Worm (Caenorhabditis elegans) whole organism, young adult: ENCODE results near the gene rps-3.

Experiments used
- B0019.2 ChIP-seq: fragments of 200-800 bp; sonication (Bioruptor generic); conservative IDR thresholded peaks from 2 replicates; pipeline ENCODE4 v1.3.6; 2022; ENCODE audit warnings: missing genetic modification reagents, missing genetic modification characterization, missing compliant biosample characterization
- B0035.1 ChIP-seq: sonication (generic microtip); optimal IDR thresholded peaks from 2 replicates; lab custom pipeline; 2016; ENCODE audit warnings: missing genetic modification characterization, mild to moderate bottlenecking, missing compliant biosample characterization, missing genotype, missing genetic modification reagents
- B0261.1 ChIP-seq: sonication (generic microtip); optimal IDR thresholded peaks from 2 replicates; lab custom pipeline; 2016; ENCODE audit warnings: mild to moderate bottlenecking, missing genetic modification characterization, moderate library complexity, missing compliant biosample characterization
- F33H1.4 ChIP-seq: fragments of 200-800 bp; sonication (Bioruptor generic); IDR thresholded peaks from 2 replicates; pipeline ENCODE4 v1.3.6; 2022; ENCODE audit warnings: missing genetic modification reagents, missing genetic modification characterization, missing compliant biosample characterization
- F49E8.2 ChIP-seq: sonication (generic microtip); optimal IDR thresholded peaks from 3 replicates; lab custom pipeline; 2017; ENCODE audit warnings: missing genetic modification characterization, mild to moderate bottlenecking, missing compliant biosample characterization, antibody characterized with exemption, moderate library complexity; ENCODE audit not compliant: insufficient read depth
- F55B11.4 ChIP-seq: sonication (generic microtip); optimal IDR thresholded peaks from 2 replicates; lab custom pipeline; 2016; ENCODE audit warnings: missing compliant biosample characterization, missing genetic modification characterization, borderline replicate concordance; ENCODE audit not compliant: insufficient read depth
- F57A8.1 ChIP-seq: fragments of 200-800 bp; sonication (Bioruptor generic); optimal IDR thresholded peaks from 2 replicates; lab custom pipeline; 2018; ENCODE audit warnings: mild to moderate bottlenecking, missing genetic modification characterization, moderate library complexity, missing compliant biosample characterization
- T07F8.4 ChIP-seq: sonication (generic microtip); optimal IDR thresholded peaks from 2 replicates; lab custom pipeline; 2016; ENCODE audit warnings: mild to moderate bottlenecking, missing genetic modification characterization, moderate library complexity, missing compliant biosample characterization
- T26A5.8 ChIP-seq: sonication (generic microtip); optimal IDR thresholded peaks from 2 replicates; lab custom pipeline; 2016; ENCODE audit warnings: missing genetic modification characterization, missing compliant biosample characterization
- Y53F4B.3 ChIP-seq: fragments of 200-800 bp; sonication (Bioruptor generic); IDR thresholded peaks from 2 replicates; pipeline ENCODE4 v1.3.6; 2022; ENCODE audit warnings: missing genetic modification reagents, missing genetic modification characterization, missing compliant biosample characterization
- Y67H2A.10 ChIP-seq: fragments of 200-800 bp; sonication (Bioruptor generic); conservative IDR thresholded peaks from 2 replicates; pipeline ENCODE4 v1.3.6; 2022; ENCODE audit warnings: missing genetic modification reagents, missing genetic modification characterization, missing compliant biosample characterization
- ZK185.1 ChIP-seq: sonication (generic microtip); optimal IDR thresholded peaks from 2 replicates; lab custom pipeline; 2016; ENCODE audit warnings: mild to moderate bottlenecking, missing genetic modification characterization, missing compliant biosample characterization; ENCODE audit not compliant: poor library complexity, severe bottlenecking
- ama-1 ChIP-seq, 3 experiments: fragments of 150-350 bp in 1 of 3; sonication (generic microtip) in 2 of 3; optimal IDR thresholded peaks; 2 replicates each; lab custom pipeline; 2014 to 2018; ENCODE audit warnings: missing biosample characterization in 2 of 3, missing genetic modification characterization in 2 of 3, missing genetic modification reagents in 2 of 3
- aptf-2 ChIP-seq: fragments of 200-800 bp; sonication (Bioruptor generic); conservative IDR thresholded peaks from 2 replicates; pipeline ENCODE4 v1.3.6; 2022; ENCODE audit warnings: missing genetic modification reagents, missing genetic modification characterization, missing compliant biosample characterization
- attf-5 ChIP-seq: fragments of 200-800 bp; sonication (Bioruptor generic); optimal IDR thresholded peaks from 2 replicates; lab custom pipeline; 2018; ENCODE audit warnings: mild to moderate bottlenecking, missing genetic modification characterization, missing compliant biosample characterization
- ccch-3 ChIP-seq: fragments of 200-800 bp; sonication (Bioruptor generic); optimal IDR thresholded peaks from 2 replicates; lab custom pipeline; 2018; ENCODE audit warnings: mild to moderate bottlenecking, missing genetic modification characterization, missing compliant biosample characterization
- ceh-40 ChIP-seq: fragments of 200-800 bp; sonication (Bioruptor generic); IDR thresholded peaks from 2 replicates; pipeline ENCODE4 v1.3.6; 2022; ENCODE audit warnings: missing genetic modification characterization, missing compliant biosample characterization
- ceh-58 ChIP-seq: fragments of 200-800 bp; sonication (Bioruptor generic); IDR thresholded peaks from 2 replicates; pipeline ENCODE4 v1.3.6; 2022; ENCODE audit warnings: missing genetic modification characterization, missing compliant biosample characterization
- ceh-79 ChIP-seq: sonication (generic microtip); optimal IDR thresholded peaks from 2 replicates; lab custom pipeline; 2017; ENCODE audit warnings: mild to moderate bottlenecking, missing genetic modification characterization, missing compliant biosample characterization
- die-1 ChIP-seq: sonication (generic microtip); optimal IDR thresholded peaks from 2 replicates; lab custom pipeline; 2016; ENCODE audit warnings: missing genotype, mild to moderate bottlenecking, missing genetic modification characterization, missing compliant biosample characterization
- dox-1 ChIP-seq: fragments of 200-800 bp; sonication (Bioruptor generic); IDR thresholded peaks from 2 replicates; pipeline ENCODE4 v1.3.6; 2022; ENCODE audit warnings: missing genetic modification reagents, missing genetic modification characterization, missing compliant biosample characterization
- dpl-1 ChIP-seq: fragments of 150-350 bp; optimal IDR thresholded peaks from 2 replicates; lab custom pipeline; 2014; ENCODE audit warnings: missing biosample characterization, missing genetic modification reagents, missing genetic modification characterization
- egl-44 ChIP-seq: fragments of 200-800 bp; sonication (Bioruptor generic); IDR thresholded peaks from 2 replicates; pipeline ENCODE4 v1.3.6; 2022; ENCODE audit warnings: missing genetic modification reagents, missing genetic modification characterization, missing compliant biosample characterization
- egrh-3 ChIP-seq: fragments of 200-800 bp; sonication (Bioruptor generic); IDR thresholded peaks from 2 replicates; pipeline ENCODE4 v1.3.6; 2022; ENCODE audit warnings: missing genetic modification reagents, missing genetic modification characterization, missing compliant biosample characterization
- hmg-1.2 ChIP-seq: fragments of 200-800 bp; sonication (Bioruptor generic); IDR thresholded peaks from 2 replicates; pipeline ENCODE4 v1.3.6; 2022; ENCODE audit warnings: missing genetic modification reagents, missing genetic modification characterization, missing compliant biosample characterization
- lag-1 ChIP-seq: fragments of 200-800 bp; sonication (Bioruptor generic); IDR thresholded peaks from 2 replicates; pipeline ENCODE4 v1.3.6; 2022; ENCODE audit warnings: missing genetic modification reagents, missing genetic modification characterization, missing compliant biosample characterization
- lin-35 ChIP-seq, 3 experiments: fragments of 150-350 bp in 2 of 3; sonication (generic microtip) in 1 of 3; optimal IDR thresholded peaks; 2 replicates each; lab custom pipeline; 2014 to 2018; ENCODE audit warnings: missing biosample characterization in 3 of 3, missing genetic modification characterization in 3 of 3, missing genetic modification reagents in 3 of 3
- lin-40 ChIP-seq: sonication (generic microtip); optimal IDR thresholded peaks from 2 replicates; lab custom pipeline; 2016; ENCODE audit warnings: missing genetic modification characterization, mild to moderate bottlenecking, missing compliant biosample characterization, missing genotype, missing genetic modification reagents
- lin-54 ChIP-seq: fragments of 200-800 bp; sonication (Bioruptor generic); optimal IDR thresholded peaks from 2 replicates; lab custom pipeline; 2018; ENCODE audit warnings: mild to moderate bottlenecking, missing genetic modification characterization, missing compliant biosample characterization
- madf-10 ChIP-seq: sonication (generic microtip); optimal IDR thresholded peaks from 2 replicates; lab custom pipeline; 2016; ENCODE audit warnings: mild to moderate bottlenecking, missing genetic modification characterization, missing compliant biosample characterization
- madf-3 ChIP-seq: fragments of 200-800 bp; sonication (Bioruptor generic); IDR thresholded peaks from 2 replicates; pipeline ENCODE4 v1.3.6; 2022; ENCODE audit warnings: missing genetic modification reagents, missing genetic modification characterization, missing compliant biosample characterization
- mel-28 ChIP-seq: sonication (generic microtip); optimal IDR thresholded peaks from 2 replicates; lab custom pipeline; 2016; ENCODE audit warnings: borderline replicate concordance, mild to moderate bottlenecking, missing genetic modification characterization, missing compliant biosample characterization
- mes-4 ChIP-seq: sonication (generic microtip); optimal IDR thresholded peaks from 2 replicates; lab custom pipeline; 2016; ENCODE audit warnings: missing genotype, missing genetic modification characterization, missing compliant biosample characterization
- mxl-1 ChIP-seq: sonication (generic microtip); optimal IDR thresholded peaks from 2 replicates; lab custom pipeline; 2016; ENCODE audit warnings: missing genetic modification characterization, missing compliant biosample characterization
- nhr-90 ChIP-seq: sonication (generic microtip); optimal IDR thresholded peaks from 2 replicates; lab custom pipeline; 2016; ENCODE audit warnings: missing genotype, mild to moderate bottlenecking, missing genetic modification characterization, missing compliant biosample characterization
- rcor-1 ChIP-seq: fragments of 200-800 bp; sonication (Bioruptor generic); IDR thresholded peaks from 2 replicates; pipeline ENCODE4 v1.3.6; 2022; ENCODE audit warnings: missing genetic modification reagents, missing genetic modification characterization, missing compliant biosample characterization
- rec-8 ChIP-seq, 2 experiments: sonication (generic microtip); optimal IDR thresholded peaks; 2 replicates each; lab custom pipeline; 2016; ENCODE audit warnings: mild to moderate bottlenecking in 2 of 2, missing genetic modification characterization in 2 of 2, missing genetic modification reagents in 2 of 2, missing genotype in 2 of 2, missing biosample characterization in 1 of 2, missing compliant biosample characterization in 1 of 2, moderate library complexity in 1 of 2
- snpc-1.3 ChIP-seq: sonication (generic microtip); optimal IDR thresholded peaks from 2 replicates; lab custom pipeline; 2017; ENCODE audit warnings: missing genetic modification characterization, mild to moderate bottlenecking, missing compliant biosample characterization, antibody characterized with exemption, moderate library complexity, missing genotype, missing genetic modification reagents; ENCODE audit not compliant: insufficient read depth
- snpc-4 ChIP-seq, 5 experiments: fragments of 150-350 bp in 1 of 5; sonication (generic microtip) in 4 of 5; optimal IDR thresholded peaks; 2 replicates each; lab custom pipeline; 2014 to 2018; ENCODE audit warnings: missing genetic modification characterization in 5 of 5, missing biosample characterization in 3 of 5, antibody characterized with exemption in 2 of 5, mild to moderate bottlenecking in 2 of 5, missing compliant biosample characterization in 2 of 5, missing genotype in 2 of 5, moderate library complexity in 2 of 5, missing genetic modification reagents in 1 of 5
- sptf-2 ChIP-seq: fragments of 200-800 bp; sonication (Bioruptor generic); optimal IDR thresholded peaks from 2 replicates; lab custom pipeline; 2018; ENCODE audit warnings: mild to moderate bottlenecking, missing genetic modification characterization, missing compliant biosample characterization
- unc-62 ChIP-seq: fragments of 150-350 bp; optimal IDR thresholded peaks from 2 replicates; lab custom pipeline; 2014; ENCODE audit warnings: missing biosample characterization, missing genetic modification reagents, missing genetic modification characterization
- xnd-1 ChIP-seq: sonication (generic microtip); optimal IDR thresholded peaks from 2 replicates; lab custom pipeline; 2016; ENCODE audit warnings: missing genotype, missing genetic modification reagents, missing genetic modification characterization, missing compliant biosample characterization
- zfh-2 ChIP-seq: fragments of 200-800 bp; sonication (Bioruptor generic); conservative IDR thresholded peaks from 2 replicates; pipeline ENCODE4 v1.3.6; 2022; ENCODE audit warnings: missing genetic modification reagents, missing genetic modification characterization, missing compliant biosample characterization
- zim-3 ChIP-seq: sonication (generic microtip); optimal IDR thresholded peaks from 2 replicates; lab custom pipeline; 2017; ENCODE audit warnings: mild to moderate bottlenecking, missing genetic modification characterization, moderate library complexity, missing compliant biosample characterization
- ztf-18 ChIP-seq: sonication (generic microtip); optimal IDR thresholded peaks from 2 replicates; lab custom pipeline; 2016; ENCODE audit warnings: missing genotype, mild to moderate bottlenecking, missing genetic modification characterization, missing compliant biosample characterization
- ztf-26 ChIP-seq: sonication (generic microtip); optimal IDR thresholded peaks from 2 replicates; lab custom pipeline; 2017; ENCODE audit warnings: missing genetic modification characterization, missing compliant biosample characterization
- ztf-3 ChIP-seq: fragments of 200-800 bp; sonication (Bioruptor generic); optimal IDR thresholded peaks from 2 replicates; lab custom pipeline; 2018; ENCODE audit warnings: mild to moderate bottlenecking, missing genetic modification characterization, missing compliant biosample characterization
- ztf-6 ChIP-seq: fragments of 200-800 bp; sonication (Bioruptor generic); IDR thresholded peaks from 2 replicates; pipeline ENCODE4 v1.3.6; 2022; ENCODE audit warnings: missing genetic modification reagents, missing genetic modification characterization, missing compliant biosample characterization

rps-3 gene

DNA sequence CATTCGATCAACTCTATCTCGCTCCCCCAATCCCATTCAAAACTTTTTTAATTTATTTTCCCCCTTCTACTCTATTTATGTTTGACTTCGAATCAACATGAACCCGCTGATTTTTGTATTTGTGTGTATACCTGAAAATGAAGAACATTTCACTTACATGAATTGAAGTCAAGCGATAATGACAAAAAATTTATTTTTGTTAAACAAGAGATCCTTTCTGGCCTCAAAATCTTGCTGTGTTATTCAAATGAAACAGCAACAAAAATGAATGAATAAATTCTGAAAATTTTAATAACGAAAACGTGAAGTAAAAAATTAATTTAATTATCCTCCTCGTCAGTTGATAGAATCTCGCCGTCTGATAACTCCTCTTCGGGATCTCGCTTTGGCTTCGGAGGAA is 4.2 kb upstream of the rps-3 start (continued):
- TF ChIP-seq snpc-1.3 (tag; lab: Kevin White, UChicago): no peak
- no peak for TF ChIP-seq mel-28 (tag; lab: Kevin White, UChicago)
- TF ChIP-seq dox-1 (GFP tag; lab: Robert Waterston, UW): no peak
- no peak for TF ChIP-seq xnd-1 (tag; lab: Kevin White, UChicago)
- TF ChIP-seq B0019.2 (GFP tag; lab: Robert Waterston, UW): no peak
- no peak for TF ChIP-seq ceh-79
- TF ChIP-seq ccch-3 (GFP tag; lab: Kevin White, UChicago): no peak
- no peak for TF ChIP-seq egl-44
- no peak for TF ChIP-seq Y53F4B.3
- no peak for TF ChIP-seq aptf-2 (GFP tag; lab: Robert Waterston, UW)
- TF ChIP-seq B0261.1 (tag; lab: Kevin White, UChicago): no peak
- TF ChIP-seq ZK185.1: no peak
- TF ChIP-seq lin-54: peak; percentile 46
- TF ChIP-seq mes-4 (tag; lab: Kevin White, UChicago): no peak
- TF ChIP-seq nhr-90 (tag; lab: Kevin White, UChicago): no peak
- no peak for TF ChIP-seq madf-3 (GFP tag; lab: Robert Waterston, UW)
- TF ChIP-seq T07F8.4 (tag; lab: Kevin White, UChicago): no peak
- no peak for TF ChIP-seq Y67H2A.10 (GFP tag; lab: Robert Waterston, UW)
- TF ChIP-seq egrh-3 (GFP tag; lab: Robert Waterston, UW): no peak
- no peak for TF ChIP-seq B0035.1
- no peak for TF ChIP-seq F57A8.1 (GFP tag; lab: Kevin White, UChicago)
- TF ChIP-seq sptf-2 (GFP tag; lab: Kevin White, UChicago): no peak
- TF ChIP-seq zim-3 (tag; lab: Kevin White, UChicago): no peak
- TF ChIP-seq snpc-4 (GFP tag; optimal IDR thresholded peaks at IDR 0.05; lab: Kevin White, UChicago): no peak
- peak in 2 of 4 experiments; percentile 4 to 32 for TF ChIP-seq snpc-4 (tag; optimal IDR thresholded peaks at IDR 0.05; lab: Kevin White, UChicago)
- no peak for TF ChIP-seq F33H1.4 (GFP tag; lab: Robert Waterston, UW)
- TF ChIP-seq F49E8.2 (tag; lab: Kevin White, UChicago): peak; percentile 85
- TF ChIP-seq ama-1 (optimal IDR thresholded peaks at IDR 0.05; lab: Kevin White, UChicago): no peak
- peak; percentile 53 to 65 for TF ChIP-seq ama-1 (GFP tag; optimal IDR thresholded peaks at IDR 0.05; lab: Kevin White, UChicago)
- no peak for TF ChIP-seq rcor-1
- no peak for TF ChIP-seq mxl-1 (tag; lab: Kevin White, UChicago)
- no peak for TF ChIP-seq F55B11.4 (tag; lab: Kevin White, UChicago)
- peak; percentile 12 for TF ChIP-seq ztf-18 (tag; lab: Kevin White, UChicago)
- no peak for TF ChIP-seq ztf-3 (GFP tag; lab: Kevin White, UChicago)
- no peak for TF ChIP-seq lag-1 (GFP tag; lab: Robert Waterston, UW)
- no peak for TF ChIP-seq ztf-26 (tag; lab: Kevin White, UChicago)
- no peak for TF ChIP-seq ceh-40
- TF ChIP-seq die-1 (tag; lab: Kevin White, UChicago): peak; percentile 7
- no peak for TF ChIP-seq unc-62 (GFP tag; lab: Kevin White, UChicago)
- TF ChIP-seq dpl-1 (GFP tag; lab: Kevin White, UChicago): no peak
- no peak for TF ChIP-seq madf-10 (tag; lab: Kevin White, UChicago)
- TF ChIP-seq ceh-58 (GFP tag; lab: Robert Waterston, UW): 0 out of 2 replicates have a peak, but pooled peaks have one; percentile 29
- TF ChIP-seq zfh-2 (GFP tag; lab: Robert Waterston, UW): no peak
- TF ChIP-seq lin-35 (GFP tag; optimal IDR thresholded peaks at IDR 0.05; lab: Kevin White, UChicago): no peak
- TF ChIP-seq hmg-1.2 (GFP tag; lab: Robert Waterston, UW): peak; percentile 34
- no peak for TF ChIP-seq ztf-6
- TF ChIP-seq rec-8 (tag; optimal IDR thresholded peaks at IDR 0.05; lab: Kevin White, UChicago): no peak
- TF ChIP-seq lin-40: no peak
- TF ChIP-seq attf-5 (GFP tag; lab: Kevin White, UChicago): no peak
- no peak for TF ChIP-seq T26A5.8 (tag; lab: Kevin White, UChicago)
